Worm (Caenorhabditis elegans) whole organism, L2 larva: ENCODE measurements around the gene adt-3.
A peak's percentile ranks its signal among the peaks of the same experiment; 100 is the strongest.

ENCODE experiments used
- C34F6.9 ChIP-seq: fragments of 150-350 bp; optimal IDR thresholded peaks from 2 replicates; lab custom pipeline; 2014; ENCODE audit warnings: missing biosample characterization, missing genetic modification characterization
- F13H6.1 ChIP-seq: sonication (generic microtip); optimal IDR thresholded peaks from 2 replicates; lab custom pipeline; 2016; ENCODE audit warnings: missing genetic modification characterization, missing compliant biosample characterization
- Y55F3AM.14 ChIP-seq: fragments of 200-800 bp; sonication (Bioruptor generic); optimal IDR thresholded peaks from 2 replicates; lab custom pipeline; 2018; ENCODE audit warnings: mild to moderate bottlenecking, missing genetic modification characterization, missing compliant biosample characterization
- ZK546.5 ChIP-seq: sonication (generic microtip); optimal IDR thresholded peaks from 2 replicates; lab custom pipeline; 2017; ENCODE audit warnings: missing biosample characterization, missing genetic modification characterization
- alr-1 ChIP-seq: fragments of 150-350 bp; optimal IDR thresholded peaks from 2 replicates; lab custom pipeline; 2014; ENCODE audit warnings: missing biosample characterization, missing genetic modification characterization
- ama-1 ChIP-seq: fragments of 150-350 bp; optimal IDR thresholded peaks from 2 replicates; lab custom pipeline; 2018; ENCODE audit warnings: inconsistent platforms
- blmp-1 ChIP-seq: sonication (generic microtip); optimal IDR thresholded peaks from 2 replicates; lab custom pipeline; 2017; ENCODE audit warnings: missing genetic modification characterization, mild to moderate bottlenecking, missing compliant biosample characterization, antibody characterized with exemption, moderate library complexity; ENCODE audit not compliant: insufficient read depth
- ceh-16 ChIP-seq: fragments of 150-350 bp; optimal IDR thresholded peaks from 2 replicates; lab custom pipeline; 2014; ENCODE audit warnings: missing biosample characterization, missing genetic modification characterization
- egl-27 ChIP-seq: sonication (generic microtip); optimal IDR thresholded peaks from 3 replicates; lab custom pipeline; 2017; ENCODE audit warnings: missing biosample characterization, missing genetic modification reagents, missing genetic modification characterization
- elt-1 ChIP-seq: fragments of 150-350 bp; optimal IDR thresholded peaks from 2 replicates; lab custom pipeline; 2014; ENCODE audit warnings: missing biosample characterization, missing genetic modification characterization
- elt-3 ChIP-seq: sonication (generic microtip); optimal IDR thresholded peaks from 2 replicates; lab custom pipeline; 2017; ENCODE audit warnings: missing biosample characterization, missing genetic modification characterization
- fos-1 ChIP-seq: fragments of 150-350 bp; optimal IDR thresholded peaks from 2 replicates; lab custom pipeline; 2014; ENCODE audit warnings: missing biosample characterization, missing genetic modification characterization
- gmeb-1 ChIP-seq: fragments of 150-350 bp; optimal IDR thresholded peaks from 2 replicates; lab custom pipeline; 2014; ENCODE audit warnings: missing biosample characterization, missing genetic modification characterization
- lin-11 ChIP-seq: fragments of 150-350 bp; sonication (generic microtip); optimal IDR thresholded peaks from 2 replicates; lab custom pipeline; 2014; ENCODE audit warnings: missing biosample characterization, missing genetic modification characterization, inconsistent platforms, mixed read lengths
- lin-13 ChIP-seq: fragments of 150-350 bp; optimal IDR thresholded peaks from 2 replicates; lab custom pipeline; 2014; ENCODE audit warnings: missing biosample characterization, missing genetic modification reagents, missing genetic modification characterization
- lin-39 ChIP-seq: fragments of 150-350 bp; optimal IDR thresholded peaks from 2 replicates; lab custom pipeline; 2014; ENCODE audit warnings: missing biosample characterization, missing genetic modification reagents, missing genetic modification characterization
- lsy-2 ChIP-seq, 2 experiments: fragments of 150-350 bp in 1 of 2; sonication (generic microtip) in 1 of 2; optimal IDR thresholded peaks; 2 replicates each; lab custom pipeline; 2014 to 2017; ENCODE audit warnings: missing biosample characterization in 2 of 2, missing genetic modification characterization in 2 of 2
- mab-5 ChIP-seq: fragments of 150-350 bp; optimal IDR thresholded peaks from 2 replicates; lab custom pipeline; 2014; ENCODE audit warnings: missing biosample characterization, missing genetic modification characterization
- mbf-1 ChIP-seq: sonication (generic microtip); optimal IDR thresholded peaks from 2 replicates; lab custom pipeline; 2017; ENCODE audit warnings: missing biosample characterization, missing genetic modification characterization
- mdl-1 ChIP-seq, 2 experiments: fragments of 150-350 bp in 1 of 2; sonication (generic microtip) in 1 of 2; optimal IDR thresholded peaks; 2 replicates each; lab custom pipeline; 2017; ENCODE audit warnings: missing biosample characterization in 2 of 2, missing genetic modification characterization in 2 of 2
- nhr-10 ChIP-seq: sonication (generic microtip); optimal IDR thresholded peaks from 2 replicates; lab custom pipeline; 2017; ENCODE audit warnings: missing biosample characterization, missing genetic modification characterization
- nhr-11 ChIP-seq: fragments of 150-350 bp; optimal IDR thresholded peaks from 2 replicates; lab custom pipeline; 2014; ENCODE audit warnings: missing biosample characterization, missing genetic modification characterization
- nhr-21 ChIP-seq: fragments of 150-350 bp; optimal IDR thresholded peaks from 2 replicates; lab custom pipeline; 2014; ENCODE audit warnings: missing biosample characterization, missing genetic modification characterization
- nhr-23 ChIP-seq: fragments of 150-350 bp; optimal IDR thresholded peaks from 2 replicates; lab custom pipeline; 2014; ENCODE audit warnings: missing biosample characterization, missing genetic modification reagents, missing genetic modification characterization
- nhr-237 ChIP-seq: fragments of 150-350 bp; optimal IDR thresholded peaks from 2 replicates; lab custom pipeline; 2014; ENCODE audit warnings: missing biosample characterization, missing genetic modification characterization
- nhr-25 ChIP-seq: fragments of 150-350 bp; sonication (generic microtip); optimal IDR thresholded peaks from 3 replicates; lab custom pipeline; 2014; ENCODE audit warnings: missing biosample characterization, missing genetic modification characterization
- nhr-77 ChIP-seq: fragments of 150-350 bp; optimal IDR thresholded peaks from 2 replicates; lab custom pipeline; 2014; ENCODE audit warnings: missing biosample characterization, missing genetic modification characterization
- peb-1 ChIP-seq: fragments of 150-350 bp; optimal IDR thresholded peaks from 2 replicates; lab custom pipeline; 2014; ENCODE audit warnings: missing biosample characterization, missing genetic modification characterization
- sem-4 ChIP-seq: fragments of 150-350 bp; optimal IDR thresholded peaks from 2 replicates; lab custom pipeline; 2014; ENCODE audit warnings: missing biosample characterization, missing genetic modification reagents, missing genetic modification characterization
- skn-1 ChIP-seq: sonication (generic microtip); optimal IDR thresholded peaks from 2 replicates; lab custom pipeline; 2017; ENCODE audit warnings: missing biosample characterization, missing genetic modification characterization
- sma-3 ChIP-seq: sonication (generic microtip); optimal IDR thresholded peaks from 2 replicates; lab custom pipeline; 2016; ENCODE audit warnings: missing genetic modification reagents, missing genetic modification characterization, missing compliant biosample characterization
- sma-9 ChIP-seq, 2 experiments: fragments of 150-350 bp in 1 of 2; sonication (generic microtip) in 1 of 2; optimal IDR thresholded peaks; 2 replicates each; lab custom pipeline; 2014 to 2016; ENCODE audit warnings: missing genetic modification characterization in 2 of 2, mild to moderate bottlenecking in 1 of 2, missing biosample characterization in 1 of 2, missing compliant biosample characterization in 1 of 2, missing genetic modification reagents in 1 of 2, moderate library complexity in 1 of 2
- snpc-4 ChIP-seq: fragments of 150-350 bp; optimal IDR thresholded peaks from 2 replicates; lab custom pipeline; 2014; ENCODE audit warnings: missing biosample characterization, missing genetic modification characterization
- unc-55 ChIP-seq: fragments of 150-350 bp; sonication (generic microtip); optimal IDR thresholded peaks from 3 replicates; lab custom pipeline; 2014; ENCODE audit warnings: missing biosample characterization, missing genetic modification reagents, missing genetic modification characterization
- unc-62 ChIP-seq: fragments of 150-350 bp; optimal IDR thresholded peaks from 2 replicates; lab custom pipeline; 2014; ENCODE audit warnings: missing biosample characterization, missing genetic modification reagents, missing genetic modification characterization
- zag-1 ChIP-seq: fragments of 150-350 bp; optimal IDR thresholded peaks from 2 replicates; lab custom pipeline; 2014; ENCODE audit warnings: missing biosample characterization, missing genetic modification characterization
- ztf-1 ChIP-seq: fragments of 200-800 bp; sonication (Bioruptor generic); conservative IDR thresholded peaks from 2 replicates; pipeline ENCODE4 v1.3.6; 2022; ENCODE audit warnings: missing genetic modification characterization, missing compliant biosample characterization
- ztf-11 ChIP-seq: sonication (generic microtip); optimal IDR thresholded peaks from 2 replicates; lab custom pipeline; 2017; ENCODE audit warnings: missing biosample characterization, missing genetic modification characterization
- ztf-4 ChIP-seq: fragments of 150-350 bp; optimal IDR thresholded peaks from 2 replicates; lab custom pipeline; 2014; ENCODE audit warnings: missing biosample characterization, missing genetic modification characterization

Gene adt-3

ce11 chrX:3920747-3921146, 10.7 kb upstream of the adt-3 start:
- TF ChIP-seq lsy-2 (tag; optimal IDR thresholded peaks at IDR 0.05; lab: Kevin White, UChicago) (no peak), gmeb-1 (tag; lab: Kevin White, UChicago) (no peak), alr-1 (no peak), nhr-10 (no peak), egl-27 (tag; lab: Kevin White, UChicago) (no peak), fos-1 (tag; lab: Kevin White, UChicago) (no peak), ztf-11 (tag; lab: Kevin White, UChicago) (no peak), snpc-4 (tag; lab: Kevin White, UChicago) (no peak), Y55F3AM.14 (GFP tag; lab: Kevin White, UChicago) (no peak), F13H6.1 (tag; lab: Kevin White, UChicago) (no peak), nhr-77 (tag; lab: Kevin White, UChicago) (no peak), zag-1 (tag; lab: Kevin White, UChicago) (no peak), peb-1 (tag; lab: Kevin White, UChicago) (no peak), blmp-1 (tag; lab: Kevin White, UChicago) (no peak)

- no peak for TF ChIP-seq nhr-77 (tag; lab: Kevin White, UChicago)
- no peak for TF ChIP-seq lin-11
- TF ChIP-seq skn-1, result no peak
- no peak for TF ChIP-seq nhr-237 (tag; lab: Kevin White, UChicago)
- no peak for TF ChIP-seq mab-5 (tag; lab: Kevin White, UChicago)
- TF ChIP-seq ztf-1 (GFP tag; lab: Robert Waterston, UW), result no peak
- TF ChIP-seq nhr-11 (tag; lab: Kevin White, UChicago), result no peak
- no peak for TF ChIP-seq ZK546.5
- TF ChIP-seq nhr-21 (tag; lab: Kevin White, UChicago), result no peak
- TF ChIP-seq unc-55 (GFP tag; lab: Kevin White, UChicago), result no peak
- no peak for TF ChIP-seq fos-1 (tag; lab: Kevin White, UChicago)
- no peak for TF ChIP-seq sma-9 (GFP tag; optimal IDR thresholded peaks at IDR 0.05; lab: Kevin White, UChicago)
- no peak for TF ChIP-seq sma-9 (tag; optimal IDR thresholded peaks at IDR 0.05; lab: Kevin White, UChicago)
- TF ChIP-seq elt-3 (tag; lab: Kevin White, UChicago), result no peak
- no peak for TF ChIP-seq nhr-23 (tag; lab: Kevin White, UChicago)
- no peak for TF ChIP-seq egl-27 (tag; lab: Kevin White, UChicago)
- TF ChIP-seq mdl-1 (tag; optimal IDR thresholded peaks at IDR 0.05; lab: Kevin White, UChicago), result no peak
- no peak for TF ChIP-seq gmeb-1 (tag; lab: Kevin White, UChicago)
- TF ChIP-seq sem-4 (tag; lab: Kevin White, UChicago), result no peak
- no peak for TF ChIP-seq elt-1 (tag; lab: Kevin White, UChicago)
Observed at ce11 chrX:3925776-3926175, 5.7 kb upstream of the adt-3 start, which contains the start of gene T22B2.1. TSS of gene T22B2.1 (plus strand) at chrX:3926076.

ce11 chrX:3932694-3933093, 1.2 kb downstream of the adt-3 start:
- TF ChIP-seq gmeb-1 (tag; lab: Kevin White, UChicago) (no peak), skn-1 (no peak), ceh-16 (tag; lab: Kevin White, UChicago) (no peak), ama-1 (lab: Kevin White, UChicago) (no peak), lin-11 (no peak), ZK546.5 (no peak), alr-1 (no peak), F13H6.1 (tag; lab: Kevin White, UChicago) (no peak), nhr-10 (no peak), fos-1 (tag; lab: Kevin White, UChicago) (no peak), unc-62 (GFP tag; lab: Kevin White, UChicago) (no peak), mbf-1 (tag; lab: Kevin White, UChicago) (no peak), Y55F3AM.14 (GFP tag; lab: Kevin White, UChicago) (no peak), nhr-77 (tag; lab: Kevin White, UChicago) (no peak), egl-27 (tag; lab: Kevin White, UChicago) (no peak), sma-3 (GFP tag; lab: Kevin White, UChicago) (peak; percentile 13), nhr-237 (tag; lab: Kevin White, UChicago) (no peak), elt-1 (tag; lab: Kevin White, UChicago) (no peak), nhr-23 (tag; lab: Kevin White, UChicago) (no peak), nhr-25 (tag; lab: Kevin White, UChicago) (peak; percentile 65), nhr-21 (tag; lab: Kevin White, UChicago) (no peak), sma-9 (GFP tag; optimal IDR thresholded peaks at IDR 0.05; lab: Kevin White, UChicago) (peak; percentile 41), sma-9 (tag; optimal IDR thresholded peaks at IDR 0.05; lab: Kevin White, UChicago) (no peak), lin-39 (tag; lab: Kevin White, UChicago) (no peak), sem-4 (tag; lab: Kevin White, UChicago) (peak; percentile 5), lin-13 (GFP tag; lab: Kevin White, UChicago) (no peak), C34F6.9 (tag; lab: Kevin White, UChicago) (no peak), blmp-1 (tag; lab: Kevin White, UChicago) (peak; percentile 88), nhr-11 (tag; lab: Kevin White, UChicago) (no peak), ztf-4 (no peak)
